Fruit fly (Drosophila melanogaster): ENCODE results near the gene RNaseX25.

RNaseX25 gene

DNA sequence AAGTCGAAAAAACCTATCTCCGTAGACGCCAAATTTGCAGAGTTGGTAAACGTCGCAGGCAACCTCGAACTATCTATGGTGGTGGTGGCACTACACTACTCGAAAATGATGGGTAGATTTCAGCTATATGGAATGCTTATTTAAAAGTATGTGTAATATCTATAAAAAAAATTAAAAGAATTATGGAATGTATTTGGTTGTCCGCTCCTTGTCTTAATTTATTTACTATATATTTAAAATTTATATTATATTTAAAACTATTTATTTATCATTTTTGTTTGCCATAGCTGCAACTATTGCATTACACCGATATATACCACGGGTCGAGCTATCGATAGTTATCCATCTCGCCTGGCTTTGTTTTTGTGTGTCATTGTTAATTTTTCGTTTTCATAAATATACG, 5.7 kb downstream of the RNaseX25 start, which contains the start of the genes HP4 and CG8209 (continued):
- no peak for TF ChIP-seq mirr (GFP tag; optimal IDR thresholded peaks at IDR 0.05)
- peak; percentile 86 for TF ChIP-seq sisA (GFP tag; IDR thresholded peaks at IDR 0.05)
- peak; percentile 65 for TF ChIP-seq cwo (GFP tag; optimal IDR thresholded peaks at IDR 0.05)
- TF ChIP-seq CkIIα-i1 (GFP tag; IDR thresholded peaks at IDR 0.05): no peak
- peak; percentile 69; the same call in 2 of the 3 replicates for TF ChIP-seq C15 (GFP tag; IDR thresholded peaks at IDR 0.05)
- TF ChIP-seq org-1 (GFP tag; optimal IDR thresholded peaks at IDR 0.05): no peak
- TF ChIP-seq eyg (GFP tag; optimal IDR thresholded peaks at IDR 0.05): peak; percentile 31
- TF ChIP-seq CG5953 (GFP tag; IDR thresholded peaks at IDR 0.05): peak; percentile 47; the same call in 1 of the 2 replicates
- TF ChIP-seq abd-A (tag; optimal IDR thresholded peaks at IDR 0.05): no peak
- peak; percentile 79 for TF ChIP-seq dmrt11E (tag; optimal IDR thresholded peaks at IDR 0.05)
- peak; percentile 91 for TF ChIP-seq CG14860 (GFP tag; IDR thresholded peaks at IDR 0.05; ENCODE audit: partially characterized antibody)
- TF ChIP-seq CG34376 (GFP tag; optimal IDR thresholded peaks at IDR 0.05): peak; percentile 68
- TF ChIP-seq Atf-2 (GFP tag; optimal IDR thresholded peaks at IDR 0.05): peak; percentile 36
- 0 out of 2 replicates have a peak, but pooled peaks have one; percentile 26 for TF ChIP-seq GATAe (GFP tag; conservative IDR thresholded peaks at IDR 0.05)
- no peak for TF ChIP-seq Doc2 (GFP tag; IDR thresholded peaks at IDR 0.05)
- peak; percentile 50 for TF ChIP-seq CrebB (tag; optimal IDR thresholded peaks at IDR 0.05)
- TF ChIP-seq gsb-n (tag; optimal IDR thresholded peaks at IDR 0.05): peak; percentile 85
- TF ChIP-seq CG3726 (GFP tag; IDR thresholded peaks at IDR 0.05): peak; percentile 58; the same call in 2 of the 3 replicates
- TF ChIP-seq Scr (GFP tag; IDR thresholded peaks at IDR 0.05; ENCODE audit: partially characterized antibody): peak; percentile 97
- no peak for TF ChIP-seq Lim3 (GFP tag; IDR thresholded peaks at IDR 0.05)
- peak; percentile 22 for TF ChIP-seq CG1603 (tag; optimal IDR thresholded peaks at IDR 0.05)
- peak; percentile 95 for TF ChIP-seq vvl (GFP tag; IDR thresholded peaks at IDR 0.05)
- TF ChIP-seq Hr78 (GFP tag; optimal IDR thresholded peaks at IDR 0.05): peak in 1 of 2 experiments; percentile 56
- TF ChIP-seq pum (GFP tag; optimal IDR thresholded peaks at IDR 0.05): peak; percentile 44
- TF ChIP-seq Hr51 (GFP tag; optimal IDR thresholded peaks at IDR 0.05): peak in 1 of 2 experiments; percentile 84
- peak; percentile 56; the same call in 1 of the 3 replicates for TF ChIP-seq Mrtf (GFP tag; IDR thresholded peaks at IDR 0.05)
- TF ChIP-seq btn (GFP tag; optimal IDR thresholded peaks at IDR 0.05): no peak
- peak; percentile 94 for TF ChIP-seq slbo (GFP tag; IDR thresholded peaks at IDR 0.05)
- TF ChIP-seq sima (GFP tag; optimal IDR thresholded peaks at IDR 0.05): no peak
- peak; percentile 59; the same call in 1 of the 2 replicates for TF ChIP-seq ro (GFP tag; IDR thresholded peaks at IDR 0.05)
- TF ChIP-seq sug (tag; optimal IDR thresholded peaks at IDR 0.05): peak; percentile 78
- TF ChIP-seq MESR4 (GFP tag; optimal IDR thresholded peaks at IDR 0.05): peak; percentile 29
- peak; percentile 77 for TF ChIP-seq cas (GFP tag; IDR thresholded peaks at IDR 0.05)
- peak; percentile 63 for TF ChIP-seq Rx (GFP tag; IDR thresholded peaks at IDR 0.05)
- TF ChIP-seq CG9215 (GFP tag; IDR thresholded peaks at IDR 0.05): peak; percentile 81
- TF ChIP-seq ttk (GFP tag; IDR thresholded peaks at IDR 0.05): peak; percentile 83
- peak; percentile 32 for TF ChIP-seq CG10565 (GFP tag; optimal IDR thresholded peaks at IDR 0.05)
- peak; percentile 58 for TF ChIP-seq CG18619 (GFP tag; optimal IDR thresholded peaks at IDR 0.05)
- TF ChIP-seq CG11456 (GFP tag; IDR thresholded peaks at IDR 0.05): peak; percentile 85
- TF ChIP-seq NC2α (GFP tag; optimal IDR thresholded peaks at IDR 0.05): no peak
- TF ChIP-seq CG11504 (tag; optimal IDR thresholded peaks at IDR 0.05): peak; percentile 84
- TF ChIP-seq MTF-1 (GFP tag; optimal IDR thresholded peaks at IDR 0.05; ENCODE audit: borderline replicate concordance): peak; percentile 22
- peak; percentile 27 for TF ChIP-seq CG12219 (GFP tag; optimal IDR thresholded peaks at IDR 0.05)
- TF ChIP-seq insv (GFP tag; optimal IDR thresholded peaks at IDR 0.05): peak in 1 of 2 experiments; percentile 38
- no peak for TF ChIP-seq CG4360 (GFP tag; IDR thresholded peaks at IDR 0.05)
- peak; percentile 72 for TF ChIP-seq nerfin-2 (GFP tag; IDR thresholded peaks at IDR 0.05; ENCODE audit: partially characterized antibody)
- TF ChIP-seq CG2202 (tag; optimal IDR thresholded peaks at IDR 0.05): peak; percentile 36
- TF ChIP-seq Sry-β (GFP tag; optimal IDR thresholded peaks at IDR 0.05): peak; percentile 54
- TF ChIP-seq CG30020 (tag; optimal IDR thresholded peaks at IDR 0.05): peak; percentile 77
- peak; percentile 82 for TF ChIP-seq Meics (GFP tag; optimal IDR thresholded peaks at IDR 0.05)

All from whole organism, embryonic.